Fruit fly (Drosophila melanogaster) whole organism, embryonic: ENCODE data around the gene E23.

Experiments used
- Asciz ChIP-seq: fragments of 200-800 bp; sonication (Bioruptor generic); optimal IDR thresholded peaks from 2 replicates; lab custom pipeline; 2017; ENCODE audit warnings: missing biosample characterization, mild to moderate bottlenecking, missing genetic modification characterization, missing genetic modification reagents
- Awh ChIP-seq: fragments of 200-800 bp; sonication (Bioruptor generic); IDR thresholded peaks from 2 replicates; pipeline ENCODE4, ENCODE4 v1.3.6; 2022; ENCODE audit warnings: missing biosample characterization, missing genetic modification characterization
- CG10462 ChIP-seq: fragments of 200-800 bp; sonication (Bioruptor generic); optimal IDR thresholded peaks from 2 replicates; lab custom pipeline; 2016; ENCODE audit warnings: missing biosample characterization, missing genetic modification characterization
- CG10543 ChIP-seq: fragments of 200-800 bp; sonication (Bioruptor generic); optimal IDR thresholded peaks from 3 replicates; lab custom pipeline; 2017; ENCODE audit warnings: missing biosample characterization, mild to moderate bottlenecking, missing genetic modification characterization, moderate library complexity
- CG11504 ChIP-seq: fragments of 200-800 bp; sonication (Bioruptor generic); optimal IDR thresholded peaks from 3 replicates; lab custom pipeline; 2019; ENCODE audit warnings: missing biosample characterization, mild to moderate bottlenecking, missing genetic modification characterization, moderate library complexity
- CG11560 ChIP-seq: fragments of 200-800 bp; sonication (Bioruptor generic); IDR thresholded peaks from 3 replicates; pipeline ENCODE4 v1.3.6; 2022; ENCODE audit warnings: missing biosample characterization, missing genetic modification characterization
- CG12299 ChIP-seq: fragments of 200-800 bp; sonication (Bioruptor generic); optimal IDR thresholded peaks from 2 replicates; lab custom pipeline; 2018; ENCODE audit warnings: missing biosample characterization, mild to moderate bottlenecking, missing genetic modification characterization
- CG12391 ChIP-seq: fragments of 200-800 bp; sonication (Bioruptor generic); optimal IDR thresholded peaks from 3 replicates; lab custom pipeline; 2018; ENCODE audit warnings: missing biosample characterization, mild to moderate bottlenecking, missing genetic modification characterization, moderate library complexity
- CG12942 ChIP-seq: fragments of 200-800 bp; sonication (Bioruptor generic); optimal IDR thresholded peaks from 3 replicates; lab custom pipeline; 2016; ENCODE audit warnings: missing biosample characterization, missing genetic modification characterization
- CG13424 ChIP-seq: fragments of 200-800 bp; sonication (Bioruptor generic); optimal IDR thresholded peaks from 2 replicates; lab custom pipeline; 2019; ENCODE audit warnings: missing biosample characterization, mild to moderate bottlenecking, missing genetic modification characterization, moderate library complexity
- CG1529 ChIP-seq: fragments of 200-800 bp; sonication (Bioruptor generic); optimal IDR thresholded peaks from 3 replicates; lab custom pipeline; 2018; ENCODE audit warnings: missing biosample characterization, missing genetic modification characterization
- CG15479 ChIP-seq: fragments of 200-800 bp; sonication (Bioruptor generic); optimal IDR thresholded peaks from 3 replicates; lab custom pipeline; 2019; ENCODE audit warnings: missing biosample characterization, mild to moderate bottlenecking, missing genetic modification characterization, moderate library complexity
- CG17186 ChIP-seq: fragments of 200-800 bp; sonication (Bioruptor generic); optimal IDR thresholded peaks from 3 replicates; lab custom pipeline; 2017; ENCODE audit warnings: missing biosample characterization, missing genetic modification reagents, missing genetic modification characterization
- CG18764 ChIP-seq: fragments of 200-800 bp; sonication (Bioruptor generic); optimal IDR thresholded peaks from 3 replicates; lab custom pipeline; 2016; ENCODE audit warnings: missing biosample characterization, missing genetic modification characterization
- CG2678 ChIP-seq: fragments of 200-800 bp; sonication (Bioruptor generic); optimal IDR thresholded peaks from 3 replicates; lab custom pipeline; 2019; ENCODE audit warnings: missing biosample characterization, mild to moderate bottlenecking, missing genetic modification characterization, moderate library complexity
- CG2875 ChIP-seq: fragments of 200-800 bp; sonication (Bioruptor generic); optimal IDR thresholded peaks from 2 replicates; lab custom pipeline; 2017; ENCODE audit warnings: missing biosample characterization, mild to moderate bottlenecking, missing genetic modification characterization, missing genetic modification reagents
- CG31224 ChIP-seq: fragments of 200-800 bp; sonication (Bioruptor generic); IDR thresholded peaks from 2 replicates; pipeline ENCODE4 v1.3.6; 2022; ENCODE audit warnings: missing biosample characterization, missing genetic modification characterization
- CG33557 ChIP-seq: fragments of 200-800 bp; sonication (Bioruptor generic); optimal IDR thresholded peaks from 2 replicates; lab custom pipeline; 2019; ENCODE audit warnings: missing biosample characterization, mild to moderate bottlenecking, missing genetic modification characterization, moderate library complexity
- CG3407 ChIP-seq: fragments of 200-800 bp; sonication (Bioruptor generic); optimal IDR thresholded peaks from 2 replicates; lab custom pipeline; 2018; ENCODE audit warnings: missing biosample characterization, mild to moderate bottlenecking, missing genetic modification characterization
- CG6654 ChIP-seq: fragments of 200-800 bp; sonication (Bioruptor generic); optimal IDR thresholded peaks from 2 replicates; lab custom pipeline; 2017; ENCODE audit warnings: missing biosample characterization, mild to moderate bottlenecking, missing genetic modification characterization
- CG6689 ChIP-seq: fragments of 200-800 bp; sonication (Bioruptor generic); IDR thresholded peaks from 2 replicates; pipeline ENCODE4 v1.3.6; 2022; ENCODE audit warnings: missing biosample characterization, missing genetic modification characterization
- CG8388 ChIP-seq: fragments of 200-800 bp; sonication (Bioruptor generic); optimal IDR thresholded peaks from 2 replicates; lab custom pipeline; 2019; ENCODE audit warnings: missing biosample characterization, mild to moderate bottlenecking, missing genetic modification characterization, moderate library complexity
- D19A ChIP-seq: fragments of 200-800 bp; optimal IDR thresholded peaks from 3 replicates; lab custom pipeline; 2019; ENCODE audit warnings: missing biosample characterization, mild to moderate bottlenecking, missing genetic modification characterization, moderate library complexity
- D19B ChIP-seq: fragments of 200-800 bp; sonication (Bioruptor generic); optimal IDR thresholded peaks from 2 replicates; lab custom pipeline; 2017; ENCODE audit warnings: missing biosample characterization, mild to moderate bottlenecking, missing genetic modification characterization
- Dad ChIP-seq: fragments of 200-800 bp; sonication (Bioruptor generic); optimal IDR thresholded peaks from 3 replicates; lab custom pipeline; 2016; ENCODE audit warnings: missing biosample characterization, missing genetic modification characterization
- Ets65A ChIP-seq: fragments of 200-800 bp; sonication (Bioruptor generic); peaks from one replicate; lab custom pipeline; 2016; ENCODE audit warnings: missing biosample characterization, missing genetic modification characterization
- HLHmδ ChIP-seq: fragments of 200-800 bp; sonication (Bioruptor generic); optimal IDR thresholded peaks from 2 replicates; lab custom pipeline; 2018; ENCODE audit warnings: missing biosample characterization, mild to moderate bottlenecking, missing genetic modification characterization, moderate library complexity
- Hand ChIP-seq: fragments of 200-800 bp; sonication (Bioruptor generic); optimal IDR thresholded peaks from 2 replicates; lab custom pipeline; 2017; ENCODE audit warnings: mild to moderate bottlenecking, missing biosample characterization, missing genetic modification reagents, missing genetic modification characterization
- NC2β ChIP-seq: fragments of 200-800 bp; sonication (Bioruptor generic); optimal IDR thresholded peaks from 2 replicates; lab custom pipeline; 2016; ENCODE audit warnings: missing biosample characterization, missing genetic modification characterization
- Neu2 ChIP-seq: fragments of 200-800 bp; sonication (Bioruptor generic); optimal IDR thresholded peaks from 3 replicates; lab custom pipeline; 2016; ENCODE audit warnings: missing biosample characterization, missing genetic modification characterization, borderline replicate concordance
- Oaz ChIP-seq: fragments of 200-800 bp; sonication (Bioruptor generic); IDR thresholded peaks from 2 replicates; pipeline ENCODE4 v1.3.6; 2022; ENCODE audit warnings: missing biosample characterization, missing genetic modification characterization
- Stat92E ChIP-seq, 3 experiments: fragments of >200 bp in 2 of 3; fragments of 200-800 bp in 1 of 3; sonication (Bioruptor generic) in 1 of 3; optimal IDR thresholded peaks; 2 replicates each; lab custom pipeline; 2017 to 2019; ENCODE audit warnings: missing biosample characterization in 3 of 3, missing genetic modification characterization in 3 of 3, mild to moderate bottlenecking in 1 of 3, moderate library complexity in 1 of 3
- Usf ChIP-seq: fragments of 200-800 bp; sonication (Bioruptor generic); optimal IDR thresholded peaks from 2 replicates; lab custom pipeline; 2017; ENCODE audit warnings: missing genotype, missing biosample characterization, missing genetic modification characterization
- croc ChIP-seq: fragments of 200-800 bp; sonication (Bioruptor generic); conservative IDR thresholded peaks from 3 replicates; pipeline ENCODE4 v1.3.6; 2022; ENCODE audit warnings: missing biosample characterization, missing genetic modification characterization
- cwo ChIP-seq: fragments of 200-800 bp; sonication (Bioruptor generic); optimal IDR thresholded peaks from 3 replicates; lab custom pipeline; 2017; ENCODE audit warnings: missing biosample characterization, missing genetic modification characterization, mild to moderate bottlenecking, moderate library complexity, missing genetic modification reagents
- disco-r ChIP-seq: fragments of 200-800 bp; sonication (Bioruptor generic); optimal IDR thresholded peaks from 2 replicates; lab custom pipeline; 2016; ENCODE audit warnings: missing biosample characterization, missing genetic modification characterization
- dm ChIP-seq: fragments of 200-800 bp; sonication (Bioruptor generic); optimal IDR thresholded peaks from 3 replicates; lab custom pipeline; 2016; ENCODE audit warnings: missing biosample characterization, missing genetic modification characterization
- ems ChIP-seq: fragments of 200-800 bp; sonication (Bioruptor generic); optimal IDR thresholded peaks from 3 replicates; lab custom pipeline; 2016; ENCODE audit warnings: missing biosample characterization, missing genetic modification characterization
- esg ChIP-seq: fragments of 200-800 bp; sonication (Bioruptor generic); conservative IDR thresholded peaks from 2 replicates; pipeline ENCODE4 v1.3.6; 2022; ENCODE audit warnings: missing biosample characterization, missing genetic modification characterization
- h ChIP-seq: fragments of >200 bp; optimal IDR thresholded peaks from 2 replicates; lab custom pipeline; 2017
- hb ChIP-seq: fragments of 200-800 bp; sonication (Bioruptor generic); IDR thresholded peaks from 3 replicates; pipeline ENCODE4 v1.3.6; 2022; ENCODE audit warnings: missing biosample characterization, missing genetic modification characterization; ENCODE audit not compliant: partially characterized antibody
- prd ChIP-seq, 3 experiments: fragments of >200 bp in 2 of 3; fragments of 200-800 bp in 1 of 3; sonication (Bioruptor generic) in 1 of 3; optimal IDR thresholded peaks in 2 of 3; IDR thresholded peaks in 1 of 3; 2 replicates in 2 of 3; 3 replicates in 1 of 3; pipeline versions ENCODE4 v1.3.6 to Lab custom; 2017 to 2022; ENCODE audit warnings: missing biosample characterization in 1 of 3, missing genetic modification characterization in 1 of 3
- psq ChIP-seq: fragments of 200-800 bp; sonication (Bioruptor generic); optimal IDR thresholded peaks from 2 replicates; lab custom pipeline; 2017; ENCODE audit warnings: missing biosample characterization, missing genetic modification characterization
- pum ChIP-seq: fragments of 200-800 bp; sonication (Bioruptor generic); optimal IDR thresholded peaks from 2 replicates; lab custom pipeline; 2016; ENCODE audit warnings: missing biosample characterization, missing genetic modification characterization
- sens ChIP-seq: fragments of 200-800 bp; sonication (Bioruptor generic); peaks from one replicate; lab custom pipeline; 2016; ENCODE audit warnings: missing biosample characterization, missing genetic modification characterization
- seq ChIP-seq: fragments of 200-800 bp; sonication (Bioruptor generic); IDR thresholded peaks from 2 replicates; pipeline ENCODE4 v1.3.6; 2022; ENCODE audit warnings: missing biosample characterization, missing genetic modification characterization
- slou ChIP-seq: fragments of 200-800 bp; sonication (Bioruptor generic); optimal IDR thresholded peaks from 3 replicates; lab custom pipeline; 2016; ENCODE audit warnings: missing biosample characterization, missing genetic modification characterization
- sr ChIP-seq: fragments of 200-800 bp; sonication (Bioruptor generic); IDR thresholded peaks from 3 replicates; pipeline ENCODE4 v1.3.6; 2022; ENCODE audit warnings: missing biosample characterization, missing genetic modification characterization
- sug ChIP-seq: fragments of 200-800 bp; optimal IDR thresholded peaks from 2 replicates; lab custom pipeline; 2019; ENCODE audit warnings: missing biosample characterization, mild to moderate bottlenecking, missing genetic modification characterization, moderate library complexity

Gene E23

DNA sequence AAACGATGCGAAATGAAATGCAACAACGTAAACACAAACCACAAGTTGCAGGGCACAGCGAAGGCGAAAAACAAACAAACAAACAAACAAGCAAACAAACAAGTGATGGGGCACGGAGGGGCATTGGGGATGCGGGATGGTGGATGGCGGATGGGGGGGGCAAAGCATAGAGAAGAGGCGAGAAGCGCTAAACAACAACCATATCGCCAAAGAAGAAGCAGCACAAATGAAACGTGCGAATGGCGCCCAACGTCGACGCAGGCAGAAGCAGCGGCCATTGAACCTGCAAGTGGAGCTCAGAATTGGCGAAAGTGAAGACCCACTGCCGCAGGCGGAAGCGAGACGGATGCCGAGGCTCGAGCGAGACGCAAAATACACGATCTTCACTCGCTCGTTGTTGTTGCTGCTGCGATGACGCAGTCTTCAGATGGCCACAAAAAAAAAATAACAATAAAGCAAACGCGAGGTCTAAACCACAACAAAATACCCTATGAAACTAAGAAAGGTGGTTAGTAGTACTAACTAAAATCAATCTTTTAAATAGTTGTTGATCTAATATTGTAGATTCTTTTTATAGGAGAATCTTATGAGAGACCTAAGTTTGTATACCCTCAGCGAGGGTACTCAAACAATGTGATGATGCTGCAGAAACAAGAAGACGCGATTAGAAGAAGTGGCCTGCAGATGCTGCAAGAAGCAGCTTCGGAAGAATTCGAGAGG lies 8.7 kb downstream of the E23 start (continued):
- TF ChIP-seq CG15479 (GFP tag; lab: Kevin White, UChicago) (no peak), CG11560 (tag; lab: Robert Waterston, UW) (no peak), prd (optimal IDR thresholded peaks at IDR 0.05; lab: Kevin White, UChicago) (no peak), prd (GFP tag; IDR thresholded peaks at IDR 0.05; lab: Robert Waterston, UW) (peak; percentile 42; the same call in 1 of the 3 replicates), esg (GFP tag; lab: Robert Waterston, UW) (no peak), slou (no peak), CG12391 (tag; lab: Kevin White, UChicago) (no peak), cwo (GFP tag; lab: Kevin White, UChicago) (peak; percentile 52), hb (GFP tag; lab: Robert Waterston, UW) (no peak), Dad (GFP tag; lab: Kevin White, UChicago) (no peak), CG8388 (GFP tag; lab: Kevin White, UChicago) (no peak), CG18764 (GFP tag; lab: Kevin White, UChicago) (no peak), Stat92E (GFP tag; optimal IDR thresholded peaks at IDR 0.05; lab: Kevin White, UChicago) (no peak), CG6689 (0 out of 2 replicates have a peak, but pooled peaks have one; percentile 21), CG1529 (GFP tag; lab: Kevin White, UChicago) (peak; percentile 24), D19A (peak; percentile 69), CG10543 (GFP tag; lab: Kevin White, UChicago) (no peak), pum (no peak), CG6654 (GFP tag; lab: Kevin White, UChicago) (no peak), Awh (no peak), Ets65A (GFP tag; lab: Kevin White, UChicago) (peak; percentile 68), h (lab: Kevin White, UChicago) (no peak), Oaz (no peak), CG2678 (peak; percentile 6), CG17186 (no peak), HLHmδ (GFP tag; lab: Kevin White, UChicago) (peak; percentile 54), disco-r (GFP tag; lab: Kevin White, UChicago) (no peak), Usf (GFP tag; lab: Kevin White, UChicago) (no peak), NC2β (GFP tag; lab: Kevin White, UChicago) (no peak), Asciz (peak; percentile 12), sug (tag; lab: Kevin White, UChicago) (no peak), CG11504 (tag; lab: Kevin White, UChicago) (peak; percentile 31), CG13424 (no peak), croc (GFP tag; lab: Robert Waterston, UW) (no peak), psq (GFP tag; lab: Kevin White, UChicago) (peak; percentile 59), sens (GFP tag; lab: Kevin White, UChicago) (peak; percentile 73), CG33557 (peak; percentile 29), CG10462 (GFP tag; lab: Kevin White, UChicago) (no peak), Hand (no peak), Neu2 (GFP tag; lab: Kevin White, UChicago) (no peak), dm (GFP tag; lab: Kevin White, UChicago) (no peak), ems (no peak), sr (no peak), seq (GFP tag; lab: Robert Waterston, UW) (no peak), CG2875 (peak; percentile 13), CG12942 (GFP tag; lab: Kevin White, UChicago) (no peak), CG12299 (tag; lab: Kevin White, UChicago) (no peak), CG3407 (GFP tag; lab: Kevin White, UChicago) (peak; percentile 11), D19B (GFP tag; lab: Kevin White, UChicago) (no peak), CG31224 (0 out of 2 replicates have a peak, but pooled peaks have one; percentile 20)
